Fruit fly (Drosophila melanogaster): ENCODE results near the gene TBC1D23.
A peak's percentile ranks its signal among the peaks of the same experiment; 100 is the strongest.

Gene TBC1D23

DNA sequence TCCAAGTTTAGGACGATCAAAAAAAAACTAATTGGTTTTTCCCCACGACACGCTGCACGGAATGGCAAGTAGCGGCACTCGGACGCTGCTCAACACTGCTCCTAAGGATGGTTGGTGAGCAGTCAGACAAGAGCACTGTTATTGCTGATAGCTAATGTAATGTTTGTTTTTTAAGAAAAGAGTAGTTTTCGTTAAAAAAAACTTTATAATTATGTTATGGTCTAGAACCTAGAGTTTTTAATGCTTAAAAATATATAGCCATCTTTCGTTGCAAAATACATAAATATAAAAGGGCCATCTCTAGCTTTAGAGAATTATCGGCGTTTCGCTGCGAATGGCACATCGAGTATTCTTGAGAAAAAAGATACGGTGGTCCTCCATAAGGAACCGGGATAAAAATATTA, 43.6 kb downstream of the TBC1D23 start, which contains the start of the genes Charon and CG4887 (continued):
- TF ChIP-seq CG9817 (tag; optimal IDR thresholded peaks at IDR 0.05) (peak; percentile 89), fd64A (GFP tag; optimal IDR thresholded peaks at IDR 0.05) (no peak), nmo (GFP tag; optimal IDR thresholded peaks at IDR 0.05) (peak; percentile 89), klu (GFP tag; IDR thresholded peaks at IDR 0.05) (peak; percentile 68; the same call in 1 of the 2 replicates), E2f1 (GFP tag; IDR thresholded peaks at IDR 0.05) (peak; percentile 77), psq (GFP tag; optimal IDR thresholded peaks at IDR 0.05) (peak; percentile 23), CG10267 (tag; optimal IDR thresholded peaks at IDR 0.05) (peak; percentile 97), caup (GFP tag; optimal IDR thresholded peaks at IDR 0.05; ENCODE audit: severe bottlenecking) (peak; percentile 73), CG10147 (GFP tag; optimal IDR thresholded peaks at IDR 0.05) (no peak), Awh (GFP tag; IDR thresholded peaks at IDR 0.05) (0 out of 2 replicates have a peak, but pooled peaks have one; percentile 19), crol (GFP tag; IDR thresholded peaks at IDR 0.05) (no peak), chn (GFP tag; optimal IDR thresholded peaks at IDR 0.05) (peak; percentile 85), CHES-1-like (GFP tag; optimal IDR thresholded peaks at IDR 0.05) (peak; percentile 91), CG31388 (GFP tag; optimal IDR thresholded peaks at IDR 0.05) (peak; percentile 57), CG4820 (GFP tag; optimal IDR thresholded peaks at IDR 0.05) (peak; percentile 77), Oli (tag; optimal IDR thresholded peaks at IDR 0.05) (no peak), wor (GFP tag; IDR thresholded peaks at IDR 0.05) (peak; percentile 57; the same call in 1 of the 2 replicates), Six4 (GFP tag; optimal IDR thresholded peaks at IDR 0.05) (peak; percentile 75), Gug (GFP tag; IDR thresholded peaks at IDR 0.05) (peak; percentile 83), odd (GFP tag; optimal IDR thresholded peaks at IDR 0.05) (no peak), dysf (GFP tag; IDR thresholded peaks at IDR 0.05) (peak; percentile 86), Ets65A (GFP tag) (peak; percentile 98), CG11456 (GFP tag; IDR thresholded peaks at IDR 0.05) (peak; percentile 82), CG30431 (GFP tag; optimal IDR thresholded peaks at IDR 0.05) (peak; percentile 57), Sox100B (GFP tag; optimal IDR thresholded peaks at IDR 0.05) (no peak), nerfin-1 (tag; optimal IDR thresholded peaks at IDR 0.05) (peak; percentile 76), twi (tag; optimal IDR thresholded peaks at IDR 0.05) (peak; percentile 70), CG14965 (GFP tag; optimal IDR thresholded peaks at IDR 0.05; ENCODE audit: borderline replicate concordance) (no peak), CG10565 (GFP tag; optimal IDR thresholded peaks at IDR 0.05) (no peak), CG6272 (GFP tag; IDR thresholded peaks at IDR 0.05) (peak; percentile 77), Mes4 (GFP tag; optimal IDR thresholded peaks at IDR 0.05) (peak; percentile 67), CG13296 (GFP tag; optimal IDR thresholded peaks at IDR 0.05) (peak; percentile 78), Doc2 (GFP tag; IDR thresholded peaks at IDR 0.05) (0 out of 2 replicates have a peak, but pooled peaks have one; percentile 41), CG31224 (GFP tag; IDR thresholded peaks at IDR 0.05) (peak; percentile 55; the same call in 1 of the 2 replicates), Dek (tag; optimal IDR thresholded peaks at IDR 0.05) (peak; percentile 71), CG34422 (GFP tag; IDR thresholded peaks at IDR 0.05) (peak; percentile 88), sima (GFP tag; optimal IDR thresholded peaks at IDR 0.05) (no peak), CG17186 (GFP tag; optimal IDR thresholded peaks at IDR 0.05) (peak; percentile 24), CG7963 (GFP tag; IDR thresholded peaks at IDR 0.05; ENCODE audit: partially characterized antibody) (0 out of 3 replicates have a peak, but pooled peaks have one; percentile 28), Hand (GFP tag; optimal IDR thresholded peaks at IDR 0.05) (peak; percentile 37), Opbp (GFP tag; IDR thresholded peaks at IDR 0.05; ENCODE audit: partially characterized antibody) (0 out of 3 replicates have a peak, but pooled peaks have one; percentile 51), CG1832 (GFP tag; optimal IDR thresholded peaks at IDR 0.05) (no peak), CG7372 (GFP tag; IDR thresholded peaks at IDR 0.05) (peak; percentile 83; the same call in 1 of the 2 replicates), hkb (optimal IDR thresholded peaks at IDR 0.05) (no peak), hkb (GFP tag; IDR thresholded peaks at IDR 0.05) (peak; percentile 76), dm (GFP tag; optimal IDR thresholded peaks at IDR 0.05) (peak; percentile 87), Side (GFP tag; optimal IDR thresholded peaks at IDR 0.05) (peak; percentile 85), zf30C (GFP tag; optimal IDR thresholded peaks at IDR 0.05) (no peak), Stat92E (GFP tag; optimal IDR thresholded peaks at IDR 0.05) (peak in 1 of 3 experiments; percentile 15), CG3726 (GFP tag; IDR thresholded peaks at IDR 0.05) (no peak; the same call in 1 of the 3 replicates)

Measured in whole organism, embryonic.